Worm (Caenorhabditis elegans): Measurements from ENCODE around the gene C16D2.3.

The C16D2.3 gene

DNA sequence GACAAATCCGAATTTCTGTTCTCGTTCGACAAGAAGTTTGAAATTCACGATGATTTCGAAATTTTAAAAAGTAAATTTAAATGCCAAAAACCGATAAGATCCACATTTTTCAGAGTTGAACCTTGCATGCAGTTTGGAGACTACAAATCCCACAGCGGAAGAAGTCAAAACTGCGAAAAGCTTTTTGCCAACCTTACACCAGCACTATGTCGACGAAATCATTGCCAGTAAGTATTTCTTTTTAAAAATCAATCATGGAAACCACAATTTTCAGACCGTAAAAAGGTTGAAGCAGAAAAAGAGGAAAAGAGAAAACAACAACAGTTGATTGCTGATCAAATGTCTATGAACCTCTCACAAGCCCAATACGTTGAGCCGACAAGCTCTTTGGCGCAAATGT, 32.9 kb downstream of the C16D2.3 start:
- TF ChIP-seq tab-1 (GFP tag; IDR thresholded peaks at IDR 0.05) (no peak), cog-1 (tag; optimal IDR thresholded peaks at IDR 0.05) (no peak), flt-1 (GFP tag; IDR thresholded peaks at IDR 0.05) (no peak), T22C8.4 (GFP tag; IDR thresholded peaks at IDR 0.05) (no peak), med-1 (GFP tag; optimal IDR thresholded peaks at IDR 0.05; ENCODE audit: insufficient read depth) (no peak), ztf-29 (GFP tag; IDR thresholded peaks at IDR 0.05) (no peak), klf-2 (GFP tag; conservative IDR thresholded peaks at IDR 0.05) (no peak), ztf-23 (GFP tag; IDR thresholded peaks at IDR 0.05) (no peak), ref-1 (GFP tag; conservative IDR thresholded peaks at IDR 0.05) (no peak)

- TF ChIP-seq tab-1 (GFP tag; IDR thresholded peaks at IDR 0.05) (no peak), T22C8.4 (GFP tag; IDR thresholded peaks at IDR 0.05) (no peak), klf-2 (GFP tag; conservative IDR thresholded peaks at IDR 0.05) (no peak)
These were observed 33.7 kb downstream of the C16D2.3 start for ce11 chrII:9171466-9172187.

DNA sequence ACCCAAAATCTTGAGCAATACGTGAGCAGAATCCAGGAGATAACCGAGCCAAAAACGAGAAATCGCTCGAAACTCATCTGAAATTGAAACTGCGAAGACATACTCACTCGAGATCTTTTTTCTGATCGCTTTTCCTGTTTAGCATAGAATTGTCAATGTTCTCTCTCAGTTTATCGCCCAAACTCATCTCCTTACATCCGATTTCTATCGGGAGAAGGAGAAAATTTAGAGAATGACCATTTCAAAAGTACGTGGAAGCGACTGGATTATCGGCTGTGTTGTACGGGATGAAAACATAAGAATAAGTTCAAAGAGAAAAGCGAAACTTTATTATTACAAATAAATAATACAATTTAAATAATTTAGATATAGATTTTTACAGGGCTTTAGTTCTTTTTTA, 34.9 kb downstream of the C16D2.3 start, which contains the start of gene T23G7.2:
T23G7.2 (minus strand) TSS at position 101 of the 400 bp plus-strand sequence.
- TF ChIP-seq ref-1 (GFP tag; conservative IDR thresholded peaks at IDR 0.05) (no peak), ztf-29 (GFP tag; IDR thresholded peaks at IDR 0.05) (no peak), T22C8.4 (GFP tag; IDR thresholded peaks at IDR 0.05) (no peak), med-1 (GFP tag; optimal IDR thresholded peaks at IDR 0.05; ENCODE audit: insufficient read depth) (no peak), klf-2 (GFP tag; conservative IDR thresholded peaks at IDR 0.05) (no peak), ztf-23 (GFP tag; IDR thresholded peaks at IDR 0.05) (no peak), flt-1 (GFP tag; IDR thresholded peaks at IDR 0.05) (no peak), tab-1 (GFP tag; IDR thresholded peaks at IDR 0.05) (no peak), cog-1 (tag; optimal IDR thresholded peaks at IDR 0.05) (no peak)

ce11 chrII:9173471-9173870, 35.6 kb downstream of the C16D2.3 start:
- TF ChIP-seq med-1 (GFP tag; optimal IDR thresholded peaks at IDR 0.05; ENCODE audit: insufficient read depth) = no peak

ce11 chrII:9176523-9176922, 38.6 kb downstream of the C16D2.3 start:
- TF ChIP-seq cog-1 (tag; optimal IDR thresholded peaks at IDR 0.05) (no peak), tab-1 (GFP tag; IDR thresholded peaks at IDR 0.05) (no peak)

- TF ChIP-seq klf-2 (GFP tag; conservative IDR thresholded peaks at IDR 0.05) = no peak
- 0 out of 2 replicates have a peak, but pooled peaks have one; percentile 26 for TF ChIP-seq flt-1 (GFP tag; IDR thresholded peaks at IDR 0.05)
- no peak for TF ChIP-seq med-1 (GFP tag; optimal IDR thresholded peaks at IDR 0.05; ENCODE audit: insufficient read depth)
These were observed 39.2 kb downstream of the C16D2.3 start, which contains the start of the genes sec-5 and pir-1 for ce11 chrII:9177080-9177479. Gene sec-5, minus strand, starts transcription at chrII:9177152. Gene pir-1, plus strand, starts transcription at chrII:9177300.

DNA sequence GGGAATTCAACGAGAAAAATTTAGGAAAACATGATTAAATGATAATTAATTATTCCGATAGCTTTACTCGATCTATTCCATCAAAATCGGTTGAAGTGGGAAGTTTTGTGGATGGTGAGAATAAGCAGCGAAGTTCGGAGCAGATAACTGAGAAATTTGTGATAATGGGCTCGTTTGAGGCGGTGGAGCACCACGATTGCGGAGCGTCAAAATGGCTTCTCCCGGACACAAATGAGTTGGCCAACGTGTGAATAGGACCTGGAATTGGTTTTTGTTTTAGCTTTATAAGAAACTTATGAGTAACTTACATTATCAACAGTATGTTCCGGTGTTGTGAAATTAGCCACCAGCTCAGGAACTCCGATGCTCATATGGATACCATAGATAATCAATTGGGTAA, 40.9 kb downstream of the C16D2.3 start:
- TF ChIP-seq ztf-23 (GFP tag; IDR thresholded peaks at IDR 0.05) (no peak), flt-1 (GFP tag; IDR thresholded peaks at IDR 0.05) (no peak), med-1 (GFP tag; optimal IDR thresholded peaks at IDR 0.05; ENCODE audit: insufficient read depth) (no peak), klf-2 (GFP tag; conservative IDR thresholded peaks at IDR 0.05) (no peak), cog-1 (tag; optimal IDR thresholded peaks at IDR 0.05) (no peak), ztf-29 (GFP tag; IDR thresholded peaks at IDR 0.05) (no peak), T22C8.4 (GFP tag; IDR thresholded peaks at IDR 0.05) (no peak), tab-1 (GFP tag; IDR thresholded peaks at IDR 0.05) (peak; percentile 61; the same call in 1 of the 2 replicates)

DNA sequence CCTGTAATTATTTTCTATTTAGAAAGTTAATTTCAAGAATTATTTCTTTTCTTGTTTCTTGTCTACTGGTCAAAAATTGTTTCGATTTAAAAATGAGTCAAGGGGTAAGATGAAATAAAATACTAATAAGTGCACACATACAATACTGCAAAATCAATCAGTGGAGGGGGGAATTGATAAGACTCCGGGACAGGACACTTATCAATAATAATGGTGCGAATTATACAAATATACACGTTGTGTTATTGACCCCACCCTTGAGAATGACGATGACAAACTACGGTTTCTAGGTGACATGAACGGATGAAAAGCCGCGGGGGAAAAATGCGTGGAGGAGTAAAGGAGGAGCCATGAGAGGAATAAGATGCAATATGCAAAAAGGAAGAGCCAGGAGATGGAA, 43.3 kb downstream of the C16D2.3 start:
- TF ChIP-seq tab-1 (GFP tag; IDR thresholded peaks at IDR 0.05) (no peak), flt-1 (GFP tag; IDR thresholded peaks at IDR 0.05) (no peak), cog-1 (tag; optimal IDR thresholded peaks at IDR 0.05) (no peak), ref-1 (GFP tag; conservative IDR thresholded peaks at IDR 0.05) (no peak), med-1 (GFP tag; optimal IDR thresholded peaks at IDR 0.05; ENCODE audit: insufficient read depth) (no peak), klf-2 (GFP tag; conservative IDR thresholded peaks at IDR 0.05) (no peak), T22C8.4 (GFP tag; IDR thresholded peaks at IDR 0.05) (no peak), ztf-23 (GFP tag; IDR thresholded peaks at IDR 0.05) (no peak), ztf-29 (GFP tag; IDR thresholded peaks at IDR 0.05) (no peak)

DNA sequence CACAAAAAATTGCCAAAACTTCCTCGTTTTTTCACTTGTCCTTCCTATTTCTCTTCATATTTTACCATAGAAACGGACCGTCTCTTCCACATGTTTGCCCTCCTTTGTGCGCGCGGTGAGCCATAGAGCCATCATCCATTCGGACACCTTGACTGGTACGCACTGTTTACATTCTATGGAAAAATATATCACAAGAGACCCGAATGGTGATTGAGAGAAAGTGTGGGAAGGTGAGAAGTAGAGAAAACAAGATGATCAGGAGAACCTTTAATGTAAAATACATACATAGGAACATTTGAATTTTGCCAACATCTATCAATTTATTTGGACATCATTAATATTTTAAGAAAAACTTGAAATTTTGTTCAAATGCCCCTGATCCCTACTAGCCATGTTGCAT, 48.0 kb downstream of the C16D2.3 start:
- TF ChIP-seq med-1 (GFP tag; optimal IDR thresholded peaks at IDR 0.05; ENCODE audit: insufficient read depth) = no peak
- TF ChIP-seq ztf-23 (GFP tag; IDR thresholded peaks at IDR 0.05) = no peak
- TF ChIP-seq klf-2 (GFP tag; conservative IDR thresholded peaks at IDR 0.05) = no peak
- TF ChIP-seq flt-1 (GFP tag; IDR thresholded peaks at IDR 0.05) = no peak
- TF ChIP-seq ztf-29 (GFP tag; IDR thresholded peaks at IDR 0.05) = no peak
